Worm (Caenorhabditis elegans) whole organism, dauer: ENCODE data around the gene R04E5.7.

Experiments
- unc-62 ChIP-seq: sonication (generic microtip); optimal IDR thresholded peaks from 2 replicates; lab custom pipeline; 2017; ENCODE audit warnings: missing biosample characterization, missing genetic modification reagents, missing genetic modification characterization

The R04E5.7 gene

DNA sequence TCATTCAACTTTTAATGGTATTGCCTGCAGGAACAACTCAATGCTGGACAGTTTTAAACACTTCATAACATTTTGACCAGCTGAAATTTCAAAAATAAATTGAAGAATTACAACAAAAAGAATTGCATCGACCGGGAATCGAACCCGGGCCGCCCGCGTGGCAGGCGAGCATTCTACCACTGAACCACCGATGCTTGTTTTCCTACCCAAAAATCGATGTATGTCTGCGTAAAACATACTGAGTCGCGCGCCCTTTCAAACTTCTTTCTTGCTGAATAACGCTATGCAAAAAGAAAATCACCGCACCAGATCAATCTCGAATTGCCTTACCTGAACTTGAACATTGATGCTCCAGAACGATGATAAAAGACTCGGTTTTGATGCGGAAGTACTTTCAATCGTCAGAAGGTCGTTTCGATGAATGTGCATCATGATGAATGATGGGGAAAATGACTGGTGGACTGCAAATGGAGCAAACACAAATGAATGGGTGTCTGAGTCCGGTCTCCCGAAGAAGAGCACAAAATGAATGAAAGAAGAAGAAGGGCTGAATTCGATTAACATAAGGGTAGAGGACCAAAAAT lies at the start of gene R04E5.7:
Gene R04E5.7 (minus strand): TSS at position 564 of the 584 bp plus-strand sequence.
- no peak for TF ChIP-seq unc-62 (GFP tag; lab: Kevin White, UChicago)

DNA sequence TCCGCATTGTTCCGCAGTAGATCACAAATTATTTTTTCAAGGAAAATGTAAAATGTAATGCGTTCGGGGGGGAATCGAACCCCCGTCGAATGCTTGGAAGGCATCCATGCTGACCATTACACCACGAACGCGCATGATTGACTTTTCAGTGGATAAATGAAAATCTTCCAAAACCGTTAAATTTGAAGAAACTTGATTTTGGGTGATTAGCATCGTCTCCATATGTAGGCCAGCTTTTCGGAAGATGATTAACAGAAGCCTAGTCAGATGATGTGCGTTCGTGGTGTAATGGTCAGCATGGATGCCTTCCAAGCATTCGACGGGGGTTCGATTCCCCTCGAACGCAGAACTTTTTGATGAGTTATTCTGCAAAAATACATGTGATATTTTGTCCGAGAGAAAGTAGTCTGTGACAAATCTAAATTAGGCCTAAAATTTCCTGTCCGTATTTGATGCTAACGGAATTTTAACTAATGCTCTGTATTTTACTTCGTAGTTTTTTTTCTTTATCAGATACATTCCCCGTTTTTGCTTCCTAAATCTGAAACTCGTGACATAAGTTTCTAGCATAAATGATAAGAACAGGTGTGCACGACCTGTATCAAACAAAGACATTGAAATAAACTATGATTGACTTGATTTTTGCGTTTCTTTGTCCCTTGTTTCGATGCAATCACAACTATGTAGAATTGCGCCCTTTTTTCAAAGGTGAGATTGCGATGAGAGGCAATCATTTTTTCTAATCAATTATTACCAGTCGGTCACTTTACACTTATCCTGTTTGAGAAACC lies 49.6 kb upstream of the R04E5.7 start, which contains the start of gene C28G1.10:
Gene C28G1.10 (plus strand): TSS at position 676 of the 791 bp plus-strand sequence.
- no peak for TF ChIP-seq unc-62 (GFP tag; lab: Kevin White, UChicago)

DNA sequence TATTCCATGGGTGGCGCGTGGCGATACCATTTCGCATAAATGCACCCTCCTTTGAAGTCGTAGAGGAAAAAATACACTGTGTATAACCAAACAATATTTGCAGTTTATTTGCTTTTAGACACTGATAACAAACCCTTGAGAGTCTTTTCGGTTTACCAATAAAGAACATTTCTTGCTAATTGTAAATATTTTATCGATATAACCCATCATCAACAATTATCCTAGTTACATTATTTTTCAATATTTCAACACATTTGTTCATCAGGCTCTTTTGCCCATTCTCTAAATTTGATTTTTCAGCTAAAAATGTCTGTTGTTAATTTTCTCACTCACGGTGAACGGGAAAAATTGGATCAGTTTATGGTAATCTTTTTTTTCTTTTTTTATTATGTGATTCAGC lies 46.9 kb upstream of the R04E5.7 start, which contains the start of gene ubc-23:
Gene ubc-23 (plus strand): TSS at position 301 of the 400 bp plus-strand sequence.
- no peak for TF ChIP-seq unc-62 (GFP tag; lab: Kevin White, UChicago)

DNA sequence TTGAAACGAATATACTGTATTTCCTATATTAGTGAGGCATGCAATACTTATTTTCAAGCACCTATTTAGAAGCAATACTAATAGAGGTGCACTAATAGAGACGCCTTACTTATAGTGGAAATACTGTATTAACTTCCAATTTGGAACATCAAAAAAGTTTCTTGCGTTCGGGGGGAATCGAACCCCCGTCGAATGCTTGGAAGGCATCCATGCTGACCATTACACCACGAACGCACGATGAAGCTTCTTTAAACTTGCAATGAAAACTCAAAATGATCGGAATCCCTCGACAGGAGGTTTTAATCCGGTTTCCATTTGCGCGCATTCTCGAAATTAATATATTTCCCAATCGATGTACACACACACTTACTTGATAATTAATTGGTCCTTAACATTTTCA lies 41.1 kb upstream of the R04E5.7 start:
- no peak for TF ChIP-seq unc-62 (GFP tag; lab: Kevin White, UChicago)

DNA sequence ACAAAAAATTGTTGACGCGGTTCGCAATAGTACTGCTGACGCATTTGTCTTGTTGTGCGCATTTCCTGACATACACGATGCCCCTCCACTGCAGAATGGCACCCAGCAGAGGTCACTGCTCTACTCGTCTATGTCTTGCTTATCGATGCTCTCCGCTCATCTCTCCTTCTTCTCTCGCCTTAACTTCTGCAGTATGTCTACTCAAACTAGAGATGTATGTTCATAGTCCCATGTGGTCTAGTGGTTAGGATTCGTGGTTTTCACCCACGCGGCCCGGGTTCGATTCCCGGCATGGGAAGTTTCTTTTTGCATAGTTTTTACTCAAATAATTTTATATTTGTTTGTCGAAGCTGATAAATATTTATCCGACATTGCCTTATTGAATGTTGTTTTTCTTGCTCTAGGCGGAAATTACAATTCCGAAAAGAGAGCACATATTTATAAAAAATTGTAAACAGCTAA lies 38.9 kb upstream of the R04E5.7 start, which contains the start of gene C28G1.2:
Gene C28G1.2 (plus strand): TSS at position 130 of the 462 bp plus-strand sequence.
- no peak for TF ChIP-seq unc-62 (GFP tag; lab: Kevin White, UChicago)

DNA sequence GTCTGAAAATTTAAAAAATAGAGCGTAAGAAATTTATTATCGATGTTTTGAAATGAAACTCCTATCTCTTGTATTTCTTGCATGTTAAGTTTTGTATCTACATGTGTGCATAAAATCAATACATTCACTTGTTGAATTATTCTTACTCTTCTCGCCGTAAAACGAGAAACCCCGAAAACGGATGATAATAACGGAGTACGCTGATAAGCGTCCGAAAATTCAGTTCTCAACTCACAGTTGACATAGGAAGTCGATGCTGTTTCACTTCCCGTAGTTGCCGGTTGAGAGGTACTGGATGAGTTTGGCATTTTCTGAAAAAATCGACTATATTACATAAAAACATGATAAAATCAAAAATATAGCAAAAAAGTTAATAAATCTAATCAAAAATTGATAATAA lies 38.3 kb upstream of the R04E5.7 start, which contains the start of gene sec-15:
Gene sec-15 (minus strand): TSS at position 311 of the 400 bp plus-strand sequence.
- no peak for TF ChIP-seq unc-62 (GFP tag; lab: Kevin White, UChicago)

DNA sequence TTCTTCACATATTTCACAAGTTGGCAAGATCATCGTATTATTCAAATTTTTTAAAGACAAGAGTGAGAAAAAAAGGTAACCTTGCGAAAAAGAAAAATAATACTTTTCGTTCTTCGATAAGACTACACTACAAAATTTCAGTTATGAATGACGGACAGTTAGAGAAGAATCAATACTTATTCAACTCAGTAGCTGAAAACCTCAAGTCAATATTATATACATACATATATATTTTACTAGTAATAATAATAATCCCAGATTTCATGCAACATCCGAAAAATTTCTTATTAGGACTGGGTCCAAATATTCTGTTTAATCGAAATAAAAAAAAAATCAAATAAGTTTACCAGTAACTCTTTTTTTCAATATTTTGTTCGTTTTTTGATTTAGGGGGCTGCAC lies 34.1 kb upstream of the R04E5.7 start, which contains the start of gene C28G1.6:
Gene C28G1.6 (minus strand): TSS at position 101 of the 400 bp plus-strand sequence.
- no peak for TF ChIP-seq unc-62 (GFP tag; lab: Kevin White, UChicago)

DNA sequence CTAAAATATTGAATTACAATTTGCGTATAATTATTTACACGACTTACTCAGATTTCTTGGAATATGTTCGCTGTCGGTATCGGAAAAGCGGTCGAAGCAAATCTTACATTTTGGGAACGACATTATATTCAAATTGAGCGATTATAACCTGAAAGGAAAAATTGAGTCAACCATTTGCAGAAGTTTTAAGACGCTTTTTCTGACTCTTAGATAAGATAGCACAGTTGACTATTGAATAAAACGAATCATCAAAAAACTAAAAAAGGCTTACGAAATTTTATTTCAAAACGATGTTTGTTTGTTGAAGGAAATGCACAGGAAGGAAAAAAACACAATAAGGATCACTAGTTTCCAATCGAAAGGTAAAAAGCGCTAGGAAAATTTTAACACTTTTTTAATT lies 31.3 kb upstream of the R04E5.7 start, which contains the start of gene rcs-1:
Gene rcs-1 (minus strand): TSS at position 176 of the 400 bp plus-strand sequence.
- no peak for TF ChIP-seq unc-62 (GFP tag; lab: Kevin White, UChicago)

DNA sequence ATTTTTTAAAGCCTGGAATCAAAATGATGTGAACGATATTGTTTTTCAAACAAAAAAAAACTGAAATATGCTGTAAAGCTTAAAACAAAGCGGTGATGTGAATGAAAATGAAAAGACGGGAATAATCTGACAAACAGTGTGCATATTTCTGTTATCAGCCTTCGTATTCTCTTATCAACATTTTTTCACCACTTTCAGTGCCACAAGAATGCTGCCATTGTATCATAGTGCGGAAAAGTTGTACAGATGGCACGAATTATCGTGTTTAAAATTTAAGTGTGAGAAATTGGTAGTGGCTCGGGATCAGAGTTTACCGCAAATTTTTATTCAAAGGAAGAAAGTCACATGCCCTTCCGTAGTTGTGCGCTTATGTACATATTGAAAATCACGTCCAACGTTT lies 27.4 kb upstream of the R04E5.7 start, which contains the start of gene ifd-1:
Gene ifd-1 (minus strand): TSS at position 12 of the 400 bp plus-strand sequence.
- no peak for TF ChIP-seq unc-62 (GFP tag; lab: Kevin White, UChicago)

DNA sequence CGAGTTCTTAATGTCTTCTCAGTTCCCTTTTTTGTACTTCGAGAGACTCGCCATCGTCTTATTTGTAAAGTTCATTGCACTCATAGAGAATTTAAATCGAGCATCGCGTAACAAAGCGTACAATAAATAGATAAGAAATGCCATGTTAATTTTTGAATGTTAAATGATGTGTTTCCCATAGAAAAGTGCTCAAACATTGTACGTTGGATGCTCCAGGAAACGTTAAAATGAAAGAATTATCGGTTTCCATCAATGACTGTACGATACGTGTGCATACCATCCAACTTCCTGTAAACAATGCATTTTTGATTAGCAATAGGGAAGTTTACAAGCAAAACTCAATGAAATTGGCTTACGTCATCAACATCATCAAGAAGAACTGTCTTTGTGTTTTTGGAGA lies 23.6 kb upstream of the R04E5.7 start:
- no peak for TF ChIP-seq unc-62 (GFP tag; lab: Kevin White, UChicago)

DNA sequence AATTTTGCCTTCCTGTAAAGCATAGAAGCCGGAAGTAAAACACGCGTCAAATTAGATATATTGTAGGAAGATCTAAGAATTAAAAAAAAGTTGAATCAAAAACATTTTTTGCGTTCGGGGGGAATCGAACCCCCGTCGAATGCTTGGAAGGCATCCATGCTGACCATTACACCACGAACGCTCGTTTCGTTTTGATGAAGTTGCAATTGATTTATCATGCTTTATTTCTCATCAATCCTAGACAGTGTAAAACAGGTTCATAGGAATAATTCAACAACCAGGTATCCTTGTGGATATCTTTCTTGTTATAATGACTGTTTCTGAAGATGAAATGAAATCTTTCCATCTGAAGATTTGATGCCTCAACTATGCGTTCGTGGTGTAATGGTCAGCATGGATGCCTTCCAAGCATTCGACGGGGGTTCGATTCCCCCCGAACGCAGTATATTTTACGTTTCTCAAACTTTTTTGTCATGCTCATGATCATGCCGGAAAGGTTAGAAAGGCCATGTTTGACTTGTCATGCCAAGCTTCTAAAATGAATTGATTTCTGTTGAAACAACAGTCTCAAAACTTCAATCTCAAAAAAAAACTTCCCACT lies 22.9 kb upstream of the R04E5.7 start:
- TF ChIP-seq unc-62 (GFP tag; lab: Kevin White, UChicago): no peak

DNA sequence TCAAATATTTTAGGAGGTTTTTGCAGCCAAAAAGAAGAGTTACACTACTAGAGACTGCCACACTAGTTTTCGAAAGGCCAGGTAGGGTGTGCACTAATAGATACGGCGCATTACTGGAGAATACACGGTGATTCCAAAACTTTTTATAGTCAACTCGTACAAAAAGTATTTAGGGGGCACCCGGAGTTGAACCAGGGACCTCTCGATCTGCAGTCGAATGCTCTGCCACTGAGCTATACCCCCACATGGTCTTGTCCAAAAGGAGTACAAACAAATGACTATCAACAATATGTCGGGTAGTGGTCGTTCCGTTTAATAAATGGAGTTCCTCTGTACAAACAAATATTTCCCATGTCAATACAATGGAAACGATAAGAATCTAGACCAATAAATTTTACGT lies 20.9 kb upstream of the R04E5.7 start:
- no peak for TF ChIP-seq unc-62 (GFP tag; lab: Kevin White, UChicago)

DNA sequence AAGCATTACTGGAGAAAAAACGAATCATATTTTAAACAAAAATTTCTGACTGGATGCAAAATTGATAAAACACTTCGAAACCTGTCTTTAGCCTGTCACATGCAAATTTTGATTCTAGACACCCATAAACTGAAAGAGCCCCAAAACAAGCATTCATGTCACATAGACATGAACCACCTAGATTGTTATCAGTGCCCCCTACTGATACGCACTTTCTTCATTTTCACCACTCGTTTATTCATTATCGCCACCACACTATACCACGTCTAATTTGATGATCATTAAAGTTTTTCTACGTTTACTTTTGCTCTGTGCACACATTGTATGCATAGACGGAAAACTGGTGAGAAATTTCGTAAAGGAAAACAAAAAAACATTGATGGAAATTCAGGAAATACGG lies 14.9 kb upstream of the R04E5.7 start, which contains the start of gene cnnm-2:
Gene cnnm-2 (plus strand): TSS at position 190 of the 400 bp plus-strand sequence.
- no peak for TF ChIP-seq unc-62 (GFP tag; lab: Kevin White, UChicago)

DNA sequence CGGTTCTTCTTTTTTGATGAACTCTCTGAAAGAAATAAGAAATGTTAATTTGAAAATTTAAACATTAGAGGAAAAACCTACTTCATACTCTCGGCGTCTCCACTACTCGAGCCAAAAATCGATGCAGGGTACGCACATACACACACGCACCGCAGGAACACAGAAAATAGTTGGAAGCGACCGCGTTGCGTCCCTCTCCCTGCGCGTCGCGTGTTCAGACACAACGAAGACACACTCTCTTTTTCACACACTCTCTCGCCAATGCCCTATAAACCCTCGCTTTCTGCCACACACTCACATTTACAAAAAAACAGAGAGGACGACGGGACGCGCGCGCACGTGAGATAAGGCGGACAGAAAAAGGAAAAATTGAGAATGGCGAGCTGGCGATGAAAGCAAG lies 13.8 kb upstream of the R04E5.7 start, which contains the start of gene R04E5.9:
Gene R04E5.9 (minus strand): TSS at position 235 of the 400 bp plus-strand sequence.
- TF ChIP-seq unc-62 (GFP tag; lab: Kevin White, UChicago): no peak

DNA sequence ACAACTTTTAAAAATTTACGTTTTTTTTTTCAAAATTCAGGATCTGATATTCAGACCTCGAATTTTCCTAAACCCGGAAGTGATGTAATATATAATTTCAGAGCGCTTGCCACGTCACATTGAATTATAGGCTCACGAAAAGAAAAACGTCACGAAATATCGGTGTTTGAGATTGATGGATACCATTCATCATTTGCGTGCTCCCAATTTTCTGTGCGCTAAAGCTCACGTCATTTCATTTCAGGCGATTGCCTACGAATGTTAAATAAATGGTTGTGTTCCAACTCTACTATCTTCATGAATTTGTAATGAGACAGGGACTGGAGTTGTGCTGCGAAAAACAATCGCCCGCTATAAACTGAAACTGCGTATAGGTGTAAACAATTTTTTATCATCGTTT lies 11.7 kb upstream of the R04E5.7 start:
- TF ChIP-seq unc-62 (GFP tag; lab: Kevin White, UChicago): no peak
